Worm (Caenorhabditis elegans) whole organism, mixed stage, embryonic: ENCODE results near the gene F49E8.8.

ENCODE experiments used
- M03D4.4 ChIP-seq: sonication (generic microtip); optimal IDR thresholded peaks from 2 replicates; lab custom pipeline; 2017; ENCODE audit warnings: mild to moderate bottlenecking, missing genetic modification characterization, missing compliant biosample characterization
- bed-3 ChIP-seq: fragments of 200-800 bp; sonication (Bioruptor generic); optimal IDR thresholded peaks from 3 replicates; lab custom pipeline; 2018; ENCODE audit warnings: mild to moderate bottlenecking, missing genetic modification characterization, moderate library complexity, missing compliant biosample characterization
- blmp-1 ChIP-seq: fragments of 150-350 bp; optimal IDR thresholded peaks from 2 replicates; lab custom pipeline; 2014; ENCODE audit warnings: missing biosample characterization, missing genetic modification characterization
- ceh-43 ChIP-seq: fragments of 200-800 bp; sonication (Bioruptor generic); optimal IDR thresholded peaks from 2 replicates; lab custom pipeline; 2018; ENCODE audit warnings: mild to moderate bottlenecking, missing genetic modification characterization, moderate library complexity, missing compliant biosample characterization
- ceh-83 ChIP-seq: fragments of 200-800 bp; sonication (Bioruptor generic); optimal IDR thresholded peaks from 2 replicates; lab custom pipeline; 2018; ENCODE audit warnings: mild to moderate bottlenecking, missing genetic modification characterization, missing compliant biosample characterization
- ces-1 ChIP-seq: fragments of 150-350 bp; optimal IDR thresholded peaks from 2 replicates; lab custom pipeline; 2014; ENCODE audit warnings: missing biosample characterization, missing genetic modification reagents, missing genetic modification characterization
- cnd-1 ChIP-seq: fragments of 200-800 bp; sonication (Bioruptor generic); optimal IDR thresholded peaks from 2 replicates; lab custom pipeline; 2018; ENCODE audit warnings: mild to moderate bottlenecking, missing genetic modification characterization, missing compliant biosample characterization
- drap-1 ChIP-seq: fragments of 200-800 bp; sonication (Bioruptor generic); optimal IDR thresholded peaks from 3 replicates; lab custom pipeline; 2018; ENCODE audit warnings: mild to moderate bottlenecking, missing genetic modification characterization, missing compliant biosample characterization
- elt-1 ChIP-seq: sonication (generic microtip); optimal IDR thresholded peaks from 2 replicates; lab custom pipeline; 2017; ENCODE audit warnings: missing genetic modification characterization, mild to moderate bottlenecking, missing compliant biosample characterization, antibody characterized with exemption, moderate library complexity, borderline replicate concordance; ENCODE audit not compliant: insufficient read depth
- flh-1 ChIP-seq: fragments of 200-800 bp; sonication (Bioruptor generic); optimal IDR thresholded peaks from 2 replicates; lab custom pipeline; 2018; ENCODE audit warnings: mild to moderate bottlenecking, missing genetic modification characterization, moderate library complexity, missing compliant biosample characterization
- ham-2 ChIP-seq: fragments of 200-800 bp; sonication (Bioruptor generic); optimal IDR thresholded peaks from 2 replicates; lab custom pipeline; 2018; ENCODE audit warnings: mild to moderate bottlenecking, missing genetic modification characterization, missing compliant biosample characterization
- hlh-1 ChIP-seq: fragments of 150-350 bp; optimal IDR thresholded peaks from 2 replicates; lab custom pipeline; 2014; ENCODE audit warnings: missing biosample characterization, missing genetic modification reagents, missing genetic modification characterization
- lin-32 ChIP-seq: fragments of 200-800 bp; sonication (Bioruptor generic); optimal IDR thresholded peaks from 2 replicates; lab custom pipeline; 2018; ENCODE audit warnings: mild to moderate bottlenecking, missing genetic modification characterization, missing compliant biosample characterization
- lsy-2 ChIP-seq: fragments of 150-350 bp; optimal IDR thresholded peaks from 2 replicates; lab custom pipeline; 2014; ENCODE audit warnings: missing biosample characterization, missing genetic modification characterization
- mab-5 ChIP-seq: fragments of 150-350 bp; optimal IDR thresholded peaks from 2 replicates; lab custom pipeline; 2014; ENCODE audit warnings: missing biosample characterization, missing genetic modification characterization
- mep-1 ChIP-seq: fragments of 150-350 bp; optimal IDR thresholded peaks from 2 replicates; lab custom pipeline; 2017; ENCODE audit warnings: missing biosample characterization, missing genetic modification reagents, missing genetic modification characterization, inconsistent platforms
- mls-2 ChIP-seq: sonication (generic microtip); optimal IDR thresholded peaks from 2 replicates; lab custom pipeline; 2016; ENCODE audit warnings: mild to moderate bottlenecking, missing genetic modification characterization, moderate library complexity, missing compliant biosample characterization
- nhr-12 ChIP-seq: fragments of 150-350 bp; optimal IDR thresholded peaks from 2 replicates; lab custom pipeline; 2014; ENCODE audit warnings: missing biosample characterization, missing genetic modification characterization
- nhr-237 ChIP-seq: fragments of 150-350 bp; optimal IDR thresholded peaks from 2 replicates; lab custom pipeline; 2014; ENCODE audit warnings: missing biosample characterization, missing genetic modification characterization
- nhr-28 ChIP-seq: fragments of 150-350 bp; optimal IDR thresholded peaks from 2 replicates; lab custom pipeline; 2014; ENCODE audit warnings: missing biosample characterization, missing genetic modification characterization
- nhr-76 ChIP-seq: sonication (generic microtip); optimal IDR thresholded peaks from 2 replicates; lab custom pipeline; 2017; ENCODE audit warnings: missing biosample characterization, missing genetic modification characterization
- pha-4 ChIP-seq: fragments of 150-350 bp; optimal IDR thresholded peaks from 2 replicates; lab custom pipeline; 2018; ENCODE audit warnings: missing biosample characterization, missing genetic modification reagents, missing genetic modification characterization
- sem-2 ChIP-seq: fragments of 200-800 bp; sonication (Bioruptor generic); optimal IDR thresholded peaks from 2 replicates; lab custom pipeline; 2018; ENCODE audit warnings: mild to moderate bottlenecking, missing genetic modification characterization, missing compliant biosample characterization
- sptf-1 ChIP-seq: sonication (generic microtip); optimal IDR thresholded peaks from 2 replicates; lab custom pipeline; 2017; ENCODE audit warnings: mild to moderate bottlenecking, missing genetic modification characterization, moderate library complexity, missing compliant biosample characterization
- tbx-8 ChIP-seq: fragments of 200-800 bp; sonication (Bioruptor generic); optimal IDR thresholded peaks from 2 replicates; lab custom pipeline; 2018; ENCODE audit warnings: mild to moderate bottlenecking, missing genetic modification characterization, moderate library complexity, missing compliant biosample characterization
- unc-120 ChIP-seq: sonication (generic microtip); optimal IDR thresholded peaks from 2 replicates; lab custom pipeline; 2017; ENCODE audit warnings: missing genetic modification characterization, missing compliant biosample characterization; ENCODE audit not compliant: poor library complexity, severe bottlenecking
- unc-39 ChIP-seq: fragments of 150-350 bp; optimal IDR thresholded peaks from 2 replicates; lab custom pipeline; 2014; ENCODE audit warnings: missing biosample characterization, missing genetic modification characterization
- unc-62 ChIP-seq: fragments of 150-350 bp; optimal IDR thresholded peaks from 2 replicates; lab custom pipeline; 2014; ENCODE audit warnings: missing biosample characterization, missing genetic modification reagents, missing genetic modification characterization
- zip-8 ChIP-seq: fragments of 150-350 bp; optimal IDR thresholded peaks from 2 replicates; lab custom pipeline; 2014; ENCODE audit warnings: missing biosample characterization, missing genetic modification characterization
- ztf-11 ChIP-seq: fragments of 150-350 bp; optimal IDR thresholded peaks from 2 replicates; lab custom pipeline; 2014; ENCODE audit warnings: missing biosample characterization, missing genetic modification characterization

F49E8.8 gene

ce11 chrIV:7550445-7550844, 6.0 kb upstream of the F49E8.8 start, which contains the start of gene pam-1:
pam-1 (minus strand) TSS chrIV:7550812.
- TF ChIP-seq hlh-1, result no peak
- TF ChIP-seq cnd-1, result no peak
- TF ChIP-seq nhr-76 (tag; lab: Kevin White, UChicago), result no peak
- TF ChIP-seq sem-2 (GFP tag; lab: Kevin White, UChicago), result no peak
- no peak for TF ChIP-seq mep-1 (tag; lab: Kevin White, UChicago)
- TF ChIP-seq mab-5 (tag; lab: Kevin White, UChicago), result no peak
- no peak for TF ChIP-seq M03D4.4 (tag; lab: Kevin White, UChicago)
- TF ChIP-seq lsy-2, result no peak
- TF ChIP-seq unc-62 (GFP tag; lab: Kevin White, UChicago), result no peak
- TF ChIP-seq mls-2 (tag; lab: Kevin White, UChicago), result no peak
- no peak for TF ChIP-seq flh-1 (GFP tag; lab: Kevin White, UChicago)
- no peak for TF ChIP-seq elt-1 (tag; lab: Kevin White, UChicago)
- no peak for TF ChIP-seq nhr-28 (tag; lab: Kevin White, UChicago)
- TF ChIP-seq drap-1 (GFP tag; lab: Kevin White, UChicago), result no peak
- TF ChIP-seq sptf-1 (tag; lab: Kevin White, UChicago), result no peak

ce11 chrIV:7551254-7551653, 5.2 kb upstream of the F49E8.8 start:
- no peak for TF ChIP-seq unc-39 (tag; lab: Kevin White, UChicago)
- TF ChIP-seq sptf-1 (tag; lab: Kevin White, UChicago), result no peak
- no peak for TF ChIP-seq hlh-1
- TF ChIP-seq tbx-8 (GFP tag; lab: Kevin White, UChicago), result no peak
- TF ChIP-seq elt-1 (tag; lab: Kevin White, UChicago), result no peak
- TF ChIP-seq nhr-76 (tag; lab: Kevin White, UChicago), result no peak
- TF ChIP-seq unc-62 (GFP tag; lab: Kevin White, UChicago), result no peak
- no peak for TF ChIP-seq M03D4.4 (tag; lab: Kevin White, UChicago)
- no peak for TF ChIP-seq flh-1 (GFP tag; lab: Kevin White, UChicago)
- no peak for TF ChIP-seq unc-120 (tag; lab: Kevin White, UChicago)
- TF ChIP-seq mab-5 (tag; lab: Kevin White, UChicago), result no peak
- no peak for TF ChIP-seq nhr-237 (tag; lab: Kevin White, UChicago)
- no peak for TF ChIP-seq pha-4 (tag; lab: Kevin White, UChicago)
- no peak for TF ChIP-seq blmp-1
- no peak for TF ChIP-seq bed-3
- no peak for TF ChIP-seq zip-8 (tag; lab: Kevin White, UChicago)
- TF ChIP-seq mep-1 (tag; lab: Kevin White, UChicago), result no peak
- TF ChIP-seq nhr-12 (tag; lab: Kevin White, UChicago), result no peak
- no peak for TF ChIP-seq ham-2 (GFP tag; lab: Kevin White, UChicago)
- TF ChIP-seq lsy-2, result no peak

- TF ChIP-seq flh-1 (GFP tag; lab: Kevin White, UChicago), result no peak
Observed at ce11 chrIV:7552100-7552499, 4.3 kb upstream of the F49E8.8 start.

- TF ChIP-seq unc-62 (GFP tag; lab: Kevin White, UChicago) (no peak), ces-1 (GFP tag; lab: Kevin White, UChicago) (no peak), lsy-2 (no peak), nhr-12 (tag; lab: Kevin White, UChicago) (peak; percentile 90), mab-5 (tag; lab: Kevin White, UChicago) (no peak), unc-120 (tag; lab: Kevin White, UChicago) (no peak), cnd-1 (no peak)
- TF ChIP-seq, all 35 proteins: peak for 1
Observed at ce11 chrIV:7552958-7553553, 3.4 kb upstream of the F49E8.8 start, which contains the start of gene dif-1. dif-1 (minus strand) TSS chrIV:7553008.

- TF ChIP-seq mab-5 (tag; lab: Kevin White, UChicago) (no peak), nhr-76 (tag; lab: Kevin White, UChicago) (no peak), bed-3 (no peak), elt-1 (tag; lab: Kevin White, UChicago) (no peak), cnd-1 (no peak), flh-1 (GFP tag; lab: Kevin White, UChicago) (no peak), drap-1 (GFP tag; lab: Kevin White, UChicago) (no peak), ztf-11 (tag; lab: Kevin White, UChicago) (no peak), blmp-1 (no peak), unc-39 (tag; lab: Kevin White, UChicago) (no peak), ceh-43 (no peak), nhr-28 (tag; lab: Kevin White, UChicago) (no peak), lin-32 (GFP tag; lab: Kevin White, UChicago) (no peak), mep-1 (tag; lab: Kevin White, UChicago) (no peak), ceh-83 (no peak)
Observed at ce11 chrIV:7554351-7554750, 2.1 kb upstream of the F49E8.8 start, which contains the start of gene F49E8.6. F49E8.6 (minus strand) TSS chrIV:7554667.
